Worm (Caenorhabditis elegans) whole organism, L1 larva: Measurements from ENCODE around the gene Y51A2B.4.

Source experiments
- C04F5.9 ChIP-seq: sonication (generic microtip); optimal IDR thresholded peaks from 2 replicates; lab custom pipeline; 2016; ENCODE audit warnings: missing genetic modification characterization, missing compliant biosample characterization
- F16B12.6 ChIP-seq: fragments of 150-350 bp; optimal IDR thresholded peaks from 2 replicates; lab custom pipeline; 2014; ENCODE audit warnings: missing biosample characterization, missing genetic modification characterization
- alr-1 ChIP-seq: fragments of 200-800 bp; sonication (Bioruptor generic); optimal IDR thresholded peaks from 2 replicates; lab custom pipeline; 2018; ENCODE audit warnings: borderline replicate concordance, mild to moderate bottlenecking, missing genetic modification characterization, missing compliant biosample characterization
- ceh-63 ChIP-seq: fragments of 200-800 bp; sonication (Bioruptor generic); optimal IDR thresholded peaks from 2 replicates; lab custom pipeline; 2018; ENCODE audit warnings: mild to moderate bottlenecking, missing genetic modification characterization, missing compliant biosample characterization
- ceh-8 ChIP-seq: fragments of 200-800 bp; sonication (Bioruptor generic); optimal IDR thresholded peaks from 2 replicates; lab custom pipeline; 2018; ENCODE audit warnings: mild to moderate bottlenecking, missing genetic modification characterization, moderate library complexity, missing compliant biosample characterization
- dsc-1 ChIP-seq: sonication (generic microtip); optimal IDR thresholded peaks from 2 replicates; lab custom pipeline; 2016; ENCODE audit warnings: mild to moderate bottlenecking, missing genetic modification characterization, missing compliant biosample characterization
- egl-13 ChIP-seq: sonication (generic microtip); optimal IDR thresholded peaks from 2 replicates; lab custom pipeline; 2016; ENCODE audit warnings: missing genotype, missing genetic modification reagents, missing genetic modification characterization, missing compliant biosample characterization
- egl-27 ChIP-seq, 2 experiments: fragments of 150-350 bp in 1 of 2; sonication (generic microtip); optimal IDR thresholded peaks; 3 replicates each; lab custom pipeline; 2017 to 2018; ENCODE audit warnings: missing biosample characterization in 2 of 2, missing genetic modification characterization in 2 of 2, missing genetic modification reagents in 2 of 2
- elt-2 ChIP-seq: sonication (generic microtip); optimal IDR thresholded peaks from 2 replicates; lab custom pipeline; 2016; ENCODE audit warnings: missing genetic modification characterization, mild to moderate bottlenecking, inconsistent platforms, missing compliant biosample characterization, missing genetic modification reagents
- fkh-10 ChIP-seq: sonication (generic microtip); optimal IDR thresholded peaks from 2 replicates; lab custom pipeline; 2017; ENCODE audit warnings: missing biosample characterization, missing genetic modification reagents, missing genetic modification characterization
- fkh-4 ChIP-seq: sonication (generic microtip); optimal IDR thresholded peaks from 2 replicates; lab custom pipeline; 2016; ENCODE audit warnings: missing compliant biosample characterization, missing genetic modification characterization, borderline replicate concordance
- fkh-8 ChIP-seq: sonication (generic microtip); optimal IDR thresholded peaks from 2 replicates; lab custom pipeline; 2016; ENCODE audit warnings: mild to moderate bottlenecking, missing genetic modification characterization, missing compliant biosample characterization
- fos-1 ChIP-seq: fragments of 150-350 bp; optimal IDR thresholded peaks from 2 replicates; lab custom pipeline; 2014; ENCODE audit warnings: missing biosample characterization, missing genetic modification characterization
- hpl-2 ChIP-seq: fragments of 150-350 bp; optimal IDR thresholded peaks from 2 replicates; lab custom pipeline; 2014; ENCODE audit warnings: missing biosample characterization, missing genetic modification reagents, missing genetic modification characterization
- isw-1 ChIP-seq: fragments of 200-800 bp; sonication (Bioruptor generic); IDR thresholded peaks from 2 replicates; pipeline ENCODE4 v1.3.6; 2022; ENCODE audit warnings: missing genetic modification characterization, missing compliant biosample characterization
- lin-39 ChIP-seq: fragments of 150-350 bp; optimal IDR thresholded peaks from 2 replicates; lab custom pipeline; 2014; ENCODE audit warnings: missing biosample characterization, missing genetic modification reagents, missing genetic modification characterization
- lir-3 ChIP-seq: sonication (generic microtip); optimal IDR thresholded peaks from 2 replicates; lab custom pipeline; 2016; ENCODE audit warnings: mild to moderate bottlenecking, missing genetic modification characterization, moderate library complexity, missing compliant biosample characterization; ENCODE audit not compliant: poor library complexity
- mdl-1 ChIP-seq, 2 experiments: fragments of 150-350 bp; optimal IDR thresholded peaks; 2 replicates each; lab custom pipeline; 2014 to 2017; ENCODE audit warnings: missing biosample characterization in 2 of 2, missing genetic modification characterization in 2 of 2, inconsistent platforms in 1 of 2
- mep-1 ChIP-seq: fragments of 150-350 bp; optimal IDR thresholded peaks from 2 replicates; lab custom pipeline; 2014; ENCODE audit warnings: missing biosample characterization, missing genetic modification characterization
- nhr-11 ChIP-seq: fragments of 150-350 bp; optimal IDR thresholded peaks from 2 replicates; lab custom pipeline; 2014; ENCODE audit warnings: missing biosample characterization, missing genetic modification characterization
- nhr-12 ChIP-seq: sonication (generic microtip); optimal IDR thresholded peaks from 2 replicates; lab custom pipeline; 2017; ENCODE audit warnings: missing biosample characterization, missing genetic modification characterization
- nhr-20 ChIP-seq: sonication (generic microtip); optimal IDR thresholded peaks from 2 replicates; lab custom pipeline; 2016; ENCODE audit warnings: mild to moderate bottlenecking, missing genetic modification characterization, missing compliant biosample characterization
- nhr-28 ChIP-seq: fragments of 150-350 bp; optimal IDR thresholded peaks from 2 replicates; lab custom pipeline; 2014; ENCODE audit warnings: missing biosample characterization, missing genetic modification characterization
- nhr-90 ChIP-seq: sonication (generic microtip); optimal IDR thresholded peaks from 2 replicates; lab custom pipeline; 2016; ENCODE audit warnings: mild to moderate bottlenecking, missing genetic modification characterization, missing compliant biosample characterization; ENCODE audit not compliant: poor library complexity
- pqm-1 ChIP-seq: sonication (generic microtip); optimal IDR thresholded peaks from 3 replicates; lab custom pipeline; 2017; ENCODE audit warnings: missing biosample characterization, missing genetic modification characterization
- skn-1 ChIP-seq: fragments of 150-350 bp; optimal IDR thresholded peaks from 2 replicates; lab custom pipeline; 2014; ENCODE audit warnings: missing biosample characterization, missing genetic modification characterization
- snpc-4 ChIP-seq: fragments of 150-350 bp; optimal IDR thresholded peaks from 2 replicates; lab custom pipeline; 2014; ENCODE audit warnings: missing biosample characterization, missing genetic modification characterization
- sptf-1 ChIP-seq: fragments of 150-350 bp; optimal IDR thresholded peaks from 2 replicates; lab custom pipeline; 2014; ENCODE audit warnings: missing biosample characterization, missing genetic modification characterization
- sup-37 ChIP-seq: fragments of 200-800 bp; sonication (Bioruptor generic); optimal IDR thresholded peaks from 2 replicates; lab custom pipeline; 2018; ENCODE audit warnings: mild to moderate bottlenecking, missing genetic modification characterization, missing compliant biosample characterization
- tbx-2 ChIP-seq: sonication (generic microtip); optimal IDR thresholded peaks from 2 replicates; lab custom pipeline; 2016; ENCODE audit warnings: missing genetic modification characterization, missing compliant biosample characterization
- unc-30 ChIP-seq: sonication (generic microtip); optimal IDR thresholded peaks from 2 replicates; lab custom pipeline; 2017; ENCODE audit warnings: missing biosample characterization, missing genetic modification characterization
- unc-86 ChIP-seq: sonication (generic microtip); optimal IDR thresholded peaks from 2 replicates; lab custom pipeline; 2016; ENCODE audit warnings: missing genetic modification characterization, missing compliant biosample characterization
- zag-1 ChIP-seq: fragments of 150-350 bp; optimal IDR thresholded peaks from 2 replicates; lab custom pipeline; 2014; ENCODE audit warnings: missing biosample characterization, missing genetic modification characterization
- zip-4 ChIP-seq: fragments of 200-800 bp; sonication (Bioruptor generic); optimal IDR thresholded peaks from 2 replicates; lab custom pipeline; 2018; ENCODE audit warnings: mild to moderate bottlenecking, missing genetic modification characterization, moderate library complexity, missing compliant biosample characterization
- ztf-11 ChIP-seq, 2 experiments: sonication (generic microtip); optimal IDR thresholded peaks; 2 replicates each; lab custom pipeline; 2016 to 2017; ENCODE audit warnings: missing genetic modification characterization in 2 of 2, missing biosample characterization in 1 of 2, missing compliant biosample characterization in 1 of 2

Y51A2B.4 gene

ce11 chrV:18389046-18389445 lies at the start of gene Y51A2B.4, which contains the start of gene Y51A2B.5:
Y51A2B.4 (minus strand) TSS chrV:18389146.
Y51A2B.5 (plus strand) TSS chrV:18389277.
- TF ChIP-seq tbx-2 = no peak
- no peak for TF ChIP-seq sup-37

- no peak for TF ChIP-seq fkh-4 (tag; lab: Kevin White, UChicago)
- TF ChIP-seq hpl-2 (GFP tag; lab: Kevin White, UChicago) = no peak
- TF ChIP-seq lin-39 = no peak
- TF ChIP-seq zip-4 (GFP tag; lab: Kevin White, UChicago) = no peak
- TF ChIP-seq nhr-28 (tag; lab: Kevin White, UChicago) = no peak
- no peak for TF ChIP-seq lir-3 (tag; lab: Kevin White, UChicago)
- TF ChIP-seq nhr-11 (tag; lab: Kevin White, UChicago) = no peak
Measured at ce11 chrV:18438081-18438480, 49.1 kb upstream of the Y51A2B.4 start, which contains the start of gene ZK262.8. ZK262.8 (plus strand) TSS chrV:18438381.

ce11 chrV:18434961-18435360 lies 46.0 kb upstream of the Y51A2B.4 start, which contains the start of gene ZK262.20:
ZK262.20 (minus strand) TSS chrV:18435061.
- no peak for TF ChIP-seq nhr-90 (tag; lab: Kevin White, UChicago)
- no peak for TF ChIP-seq sptf-1 (tag; lab: Kevin White, UChicago)
- no peak for TF ChIP-seq mdl-1 (tag; optimal IDR thresholded peaks at IDR 0.05; lab: Kevin White, UChicago)
- TF ChIP-seq ceh-63 (GFP tag; lab: Kevin White, UChicago) = no peak
- TF ChIP-seq pqm-1 (tag; lab: Kevin White, UChicago) = no peak
- no peak for TF ChIP-seq unc-86 (tag; lab: Kevin White, UChicago)
- TF ChIP-seq ceh-8 (GFP tag; lab: Kevin White, UChicago) = no peak
- no peak for TF ChIP-seq egl-13
- TF ChIP-seq skn-1 (tag; lab: Kevin White, UChicago) = no peak
- no peak for TF ChIP-seq tbx-2
- no peak for TF ChIP-seq unc-30 (tag; lab: Kevin White, UChicago)
- TF ChIP-seq fkh-8 (tag; lab: Kevin White, UChicago) = no peak
- no peak for TF ChIP-seq F16B12.6 (tag; lab: Kevin White, UChicago)
- no peak for TF ChIP-seq zip-4 (GFP tag; lab: Kevin White, UChicago)
- TF ChIP-seq elt-2 (tag; lab: Kevin White, UChicago) = no peak
- no peak for TF ChIP-seq alr-1
- no peak for TF ChIP-seq dsc-1 (tag; lab: Kevin White, UChicago)
- no peak for TF ChIP-seq zag-1 (tag; lab: Kevin White, UChicago)

ce11 chrV:18431450-18431849 lies 42.5 kb upstream of the Y51A2B.4 start, which contains the start of gene srw-82:
srw-82 (plus strand) TSS chrV:18431750.
- TF ChIP-seq egl-27 (tag; optimal IDR thresholded peaks at IDR 0.05; lab: Kevin White, UChicago) (no peak), fos-1 (no peak), ztf-11 (tag; optimal IDR thresholded peaks at IDR 0.05; lab: Kevin White, UChicago) (no peak), snpc-4 (tag; lab: Kevin White, UChicago) (no peak), mep-1 (no peak), nhr-12 (tag; lab: Kevin White, UChicago) (no peak), C04F5.9 (tag; lab: Kevin White, UChicago) (no peak)

ce11 chrV:18430826-18431225 lies 41.9 kb upstream of the Y51A2B.4 start:
- TF ChIP-seq tbx-2 (no peak), fkh-10 (no peak), nhr-20 (tag; lab: Kevin White, UChicago) (no peak), nhr-90 (tag; lab: Kevin White, UChicago) (no peak), nhr-28 (tag; lab: Kevin White, UChicago) (no peak), isw-1 (GFP tag; lab: Robert Waterston, UW) (no peak), F16B12.6 (tag; lab: Kevin White, UChicago) (no peak)
